Worm (Caenorhabditis elegans) whole organism, late embryonic: ENCODE measurements around the gene C05C10.7.

Experiments
- C08G9.2 ChIP-seq: sonication (generic microtip); optimal IDR thresholded peaks from 2 replicates; lab custom pipeline; 2016; ENCODE audit warnings: mild to moderate bottlenecking, missing genetic modification characterization, moderate library complexity, missing compliant biosample characterization
- F13H6.1 ChIP-seq: sonication (generic microtip); optimal IDR thresholded peaks from 2 replicates; lab custom pipeline; 2016; ENCODE audit warnings: missing genetic modification characterization, missing compliant biosample characterization
- K09A11.1 ChIP-seq: sonication (generic microtip); optimal IDR thresholded peaks from 2 replicates; lab custom pipeline; 2017; ENCODE audit warnings: antibody characterized with exemption, mild to moderate bottlenecking, missing genetic modification characterization, missing compliant biosample characterization; ENCODE audit not compliant: insufficient read depth
- T23F11.4 ChIP-seq: fragments of 200-800 bp; sonication (Bioruptor generic); optimal IDR thresholded peaks from 2 replicates; lab custom pipeline; 2018; ENCODE audit warnings: mild to moderate bottlenecking, missing genetic modification characterization, missing compliant biosample characterization
- Y22D7AL.16 ChIP-seq: sonication (generic microtip); optimal IDR thresholded peaks from 2 replicates; lab custom pipeline; 2016; ENCODE audit warnings: missing genetic modification characterization, missing compliant biosample characterization
- ahr-1 ChIP-seq: sonication (generic microtip); optimal IDR thresholded peaks from 2 replicates; lab custom pipeline; 2016; ENCODE audit warnings: missing genetic modification characterization, missing compliant biosample characterization
- ceh-14 ChIP-seq: sonication (generic microtip); optimal IDR thresholded peaks from 2 replicates; lab custom pipeline; 2016; ENCODE audit warnings: missing genotype, missing genetic modification characterization, missing compliant biosample characterization
- ceh-18 ChIP-seq: sonication (generic microtip); optimal IDR thresholded peaks from 2 replicates; lab custom pipeline; 2016; ENCODE audit warnings: missing genetic modification characterization, missing compliant biosample characterization
- ceh-2 ChIP-seq: sonication (generic microtip); optimal IDR thresholded peaks from 2 replicates; lab custom pipeline; 2016; ENCODE audit warnings: missing genotype, missing genetic modification characterization, missing compliant biosample characterization
- ceh-22 ChIP-seq: sonication (generic microtip); optimal IDR thresholded peaks from 2 replicates; lab custom pipeline; 2017; ENCODE audit warnings: missing biosample characterization, missing genetic modification characterization
- ceh-24 ChIP-seq: sonication (generic microtip); optimal IDR thresholded peaks from 2 replicates; lab custom pipeline; 2016; ENCODE audit warnings: mild to moderate bottlenecking, missing genetic modification characterization, missing compliant biosample characterization
- ceh-30 ChIP-seq: fragments of 150-350 bp; optimal IDR thresholded peaks from 2 replicates; lab custom pipeline; 2014; ENCODE audit warnings: missing biosample characterization, missing genetic modification characterization
- ceh-31 ChIP-seq: sonication (generic microtip); optimal IDR thresholded peaks from 2 replicates; lab custom pipeline; 2016; ENCODE audit warnings: missing genetic modification characterization, missing compliant biosample characterization
- ceh-34 ChIP-seq: sonication (generic microtip); optimal IDR thresholded peaks from 2 replicates; lab custom pipeline; 2016; ENCODE audit warnings: mild to moderate bottlenecking, missing genetic modification characterization, missing compliant biosample characterization
- ceh-45 ChIP-seq: fragments of 200-800 bp; sonication (Bioruptor generic); IDR thresholded peaks from 2 replicates; pipeline ENCODE4 v1.3.6; 2022; ENCODE audit warnings: missing genetic modification reagents, missing genetic modification characterization, missing compliant biosample characterization
- ceh-48 ChIP-seq: sonication (generic microtip); optimal IDR thresholded peaks from 2 replicates; lab custom pipeline; 2016; ENCODE audit warnings: missing genetic modification characterization, inconsistent platforms, missing compliant biosample characterization
- ceh-6 ChIP-seq: fragments of 200-800 bp; sonication (Bioruptor generic); optimal IDR thresholded peaks from 2 replicates; lab custom pipeline; 2018; ENCODE audit warnings: mild to moderate bottlenecking, missing genetic modification characterization, missing compliant biosample characterization
- che-1 ChIP-seq: sonication (generic microtip); optimal IDR thresholded peaks from 2 replicates; lab custom pipeline; 2016; ENCODE audit warnings: mild to moderate bottlenecking, missing genetic modification characterization, missing compliant biosample characterization
- dve-1 ChIP-seq: sonication (generic microtip); optimal IDR thresholded peaks from 2 replicates; lab custom pipeline; 2017; ENCODE audit warnings: antibody characterized with exemption, mild to moderate bottlenecking, missing genetic modification characterization, missing compliant biosample characterization
- elt-2 ChIP-seq: sonication (generic microtip); optimal IDR thresholded peaks from 2 replicates; lab custom pipeline; 2016; ENCODE audit warnings: missing genetic modification reagents, missing genetic modification characterization, missing compliant biosample characterization
- elt-4 ChIP-seq: sonication (generic microtip); optimal IDR thresholded peaks from 2 replicates; lab custom pipeline; 2016; ENCODE audit warnings: missing genetic modification characterization, missing compliant biosample characterization
- eyg-1 ChIP-seq: sonication (generic microtip); optimal IDR thresholded peaks from 2 replicates; lab custom pipeline; 2016; ENCODE audit warnings: missing genotype, missing genetic modification characterization, missing compliant biosample characterization
- fkh-6 ChIP-seq: sonication (generic microtip); optimal IDR thresholded peaks from 2 replicates; lab custom pipeline; 2016; ENCODE audit warnings: missing genetic modification characterization, missing compliant biosample characterization
- gmeb-2 ChIP-seq: sonication (generic microtip); optimal IDR thresholded peaks from 2 replicates; lab custom pipeline; 2016; ENCODE audit warnings: missing genetic modification characterization, inconsistent platforms, missing compliant biosample characterization
- hlh-13 ChIP-seq: fragments of 200-800 bp; sonication (Bioruptor generic); optimal IDR thresholded peaks from 2 replicates; lab custom pipeline; 2018; ENCODE audit warnings: mild to moderate bottlenecking, missing genetic modification characterization, missing compliant biosample characterization
- hlh-15 ChIP-seq: sonication (generic microtip); optimal IDR thresholded peaks from 2 replicates; lab custom pipeline; 2016; ENCODE audit warnings: missing genetic modification characterization, missing compliant biosample characterization
- hlh-30 ChIP-seq: sonication (generic microtip); optimal IDR thresholded peaks from 2 replicates; lab custom pipeline; 2017; ENCODE audit warnings: antibody characterized with exemption, missing genetic modification characterization, missing compliant biosample characterization; ENCODE audit not compliant: insufficient read depth
- hlh-6 ChIP-seq: sonication (generic microtip); optimal IDR thresholded peaks from 2 replicates; lab custom pipeline; 2016; ENCODE audit warnings: missing genotype, missing genetic modification characterization, missing compliant biosample characterization
- hlh-8 ChIP-seq: sonication (generic microtip); optimal IDR thresholded peaks from 2 replicates; lab custom pipeline; 2016; ENCODE audit warnings: missing genotype, missing genetic modification characterization, missing compliant biosample characterization
- lim-6 ChIP-seq: sonication (generic microtip); optimal IDR thresholded peaks from 2 replicates; lab custom pipeline; 2016; ENCODE audit warnings: missing genetic modification characterization, missing compliant biosample characterization
- madf-2 ChIP-seq: sonication (generic microtip); optimal IDR thresholded peaks from 2 replicates; lab custom pipeline; 2017; ENCODE audit warnings: missing genetic modification characterization, missing compliant biosample characterization
- mec-3 ChIP-seq: sonication (generic microtip); optimal IDR thresholded peaks from 2 replicates; lab custom pipeline; 2016; ENCODE audit warnings: borderline replicate concordance, missing genetic modification characterization, missing compliant biosample characterization
- nhr-11 ChIP-seq: fragments of 150-350 bp; optimal IDR thresholded peaks from 2 replicates; lab custom pipeline; 2014; ENCODE audit warnings: missing biosample characterization, missing genetic modification characterization
- npax-4 ChIP-seq: sonication (generic microtip); optimal IDR thresholded peaks from 2 replicates; lab custom pipeline; 2016; ENCODE audit warnings: missing genetic modification characterization, missing compliant biosample characterization
- pax-1 ChIP-seq: fragments of 150-350 bp; optimal IDR thresholded peaks from 2 replicates; lab custom pipeline; 2014; ENCODE audit warnings: missing biosample characterization, missing genetic modification characterization
- pha-2 ChIP-seq: sonication (generic microtip); optimal IDR thresholded peaks from 2 replicates; lab custom pipeline; 2017; ENCODE audit warnings: mild to moderate bottlenecking, missing genetic modification characterization, missing compliant biosample characterization
- pha-4 ChIP-seq: fragments of 150-350 bp; optimal IDR thresholded peaks from 2 replicates; lab custom pipeline; 2018; ENCODE audit warnings: missing biosample characterization, missing genetic modification reagents, missing genetic modification characterization
- ref-2 ChIP-seq: sonication (generic microtip); optimal IDR thresholded peaks from 2 replicates; lab custom pipeline; 2016; ENCODE audit warnings: missing genetic modification characterization, missing compliant biosample characterization
- rnt-1 ChIP-seq: sonication (generic microtip); optimal IDR thresholded peaks from 2 replicates; lab custom pipeline; 2016; ENCODE audit warnings: missing genetic modification characterization, missing compliant biosample characterization
- sdc-2 ChIP-seq: sonication (generic microtip); optimal IDR thresholded peaks from 2 replicates; lab custom pipeline; 2016; ENCODE audit warnings: missing genotype, missing genetic modification characterization, missing compliant biosample characterization
- sox-4 ChIP-seq: sonication (generic microtip); optimal IDR thresholded peaks from 2 replicates; lab custom pipeline; 2017; ENCODE audit warnings: mild to moderate bottlenecking, missing genetic modification characterization, inconsistent platforms, missing compliant biosample characterization
- syd-9 ChIP-seq: sonication (generic microtip); optimal IDR thresholded peaks from 2 replicates; lab custom pipeline; 2016; ENCODE audit warnings: mild to moderate bottlenecking, missing genetic modification characterization, moderate library complexity, missing compliant biosample characterization
- tbx-2 ChIP-seq: sonication (generic microtip); optimal IDR thresholded peaks from 2 replicates; lab custom pipeline; 2016; ENCODE audit warnings: missing genetic modification characterization, missing compliant biosample characterization
- tbx-7 ChIP-seq: sonication (generic microtip); optimal IDR thresholded peaks from 2 replicates; lab custom pipeline; 2016; ENCODE audit warnings: missing genotype, missing genetic modification characterization, missing compliant biosample characterization
- ttx-3 ChIP-seq: sonication (generic microtip); optimal IDR thresholded peaks from 2 replicates; lab custom pipeline; 2016; ENCODE audit warnings: missing genetic modification reagents, missing genetic modification characterization, missing compliant biosample characterization
- unc-3 ChIP-seq, 2 experiments: fragments of 200-800 bp in 1 of 2; sonication (Bioruptor generic) in 1 of 2; sonication (generic microtip) in 1 of 2; conservative IDR thresholded peaks in 1 of 2; optimal IDR thresholded peaks in 1 of 2; 2 replicates each; pipeline versions ENCODE4 v1.3.6 to Lab custom; 2016 to 2022; ENCODE audit warnings: missing compliant biosample characterization in 2 of 2, missing genetic modification characterization in 2 of 2, missing genetic modification reagents in 1 of 2
- unc-42 ChIP-seq: sonication (generic microtip); optimal IDR thresholded peaks from 2 replicates; lab custom pipeline; 2016; ENCODE audit warnings: missing genotype, missing genetic modification characterization, missing compliant biosample characterization
- unc-55 ChIP-seq: sonication (generic microtip); optimal IDR thresholded peaks from 2 replicates; lab custom pipeline; 2017; ENCODE audit warnings: missing biosample characterization, missing genetic modification reagents, missing genetic modification characterization
- unc-86 ChIP-seq: sonication (generic microtip); optimal IDR thresholded peaks from 2 replicates; lab custom pipeline; 2016; ENCODE audit warnings: missing genetic modification characterization, missing compliant biosample characterization

Gene C05C10.7

ce11 chrII:9943246-9943645, 4.5 kb upstream of the C05C10.7 start:
- TF ChIP-seq C08G9.2 (tag; lab: Kevin White, UChicago) (no peak), T23F11.4 (GFP tag; lab: Kevin White, UChicago) (no peak), hlh-13 (GFP tag; lab: Kevin White, UChicago) (no peak), unc-86 (no peak), ceh-2 (tag; lab: Kevin White, UChicago) (no peak), fkh-6 (tag; lab: Kevin White, UChicago) (no peak), che-1 (tag; lab: Kevin White, UChicago) (no peak), ceh-22 (tag; lab: Kevin White, UChicago) (no peak), unc-55 (GFP tag; lab: Kevin White, UChicago) (no peak), Y22D7AL.16 (tag; lab: Kevin White, UChicago) (no peak), hlh-30 (tag; lab: Kevin White, UChicago) (no peak), ceh-18 (tag; lab: Kevin White, UChicago) (no peak), elt-4 (no peak), gmeb-2 (tag; lab: Kevin White, UChicago) (no peak)

ce11 chrII:9940430-9940829, 1.7 kb upstream of the C05C10.7 start, which contains the start of gene ufd-3:
Gene ufd-3, plus strand, starts transcription at chrII:9940753.
- TF ChIP-seq sox-4 (tag; lab: Kevin White, UChicago): no peak
- TF ChIP-seq hlh-8 (tag; lab: Kevin White, UChicago): peak; percentile 85
- TF ChIP-seq sdc-2 (tag; lab: Kevin White, UChicago): peak; percentile 15
- TF ChIP-seq unc-42: peak; percentile 67
- peak; percentile 65 for TF ChIP-seq fkh-6 (tag; lab: Kevin White, UChicago)
- no peak for TF ChIP-seq pha-4 (tag; lab: Kevin White, UChicago)
- TF ChIP-seq pax-1 (tag; lab: Kevin White, UChicago): peak; percentile 65
- TF ChIP-seq dve-1: peak; percentile 10
- TF ChIP-seq mec-3 (tag; lab: Kevin White, UChicago): peak; percentile 77
- TF ChIP-seq ceh-45 (GFP tag; lab: Robert Waterston, UW): no peak
- TF ChIP-seq rnt-1 (tag; lab: Kevin White, UChicago): peak; percentile 79
- no peak for TF ChIP-seq ceh-22 (tag; lab: Kevin White, UChicago)
- peak; percentile 98 for TF ChIP-seq C08G9.2 (tag; lab: Kevin White, UChicago)
- 0 out of 2 replicates have a peak, but pooled peaks have one; percentile 35 for TF ChIP-seq unc-3 (GFP tag; conservative IDR thresholded peaks at IDR 0.05; lab: Robert Waterston, UW)
- no peak for TF ChIP-seq unc-3 (tag; optimal IDR thresholded peaks at IDR 0.05; lab: Kevin White, UChicago)
- peak; percentile 54 for TF ChIP-seq unc-55 (GFP tag; lab: Kevin White, UChicago)
- no peak for TF ChIP-seq K09A11.1 (tag; lab: Kevin White, UChicago)
- TF ChIP-seq nhr-11 (tag; lab: Kevin White, UChicago): peak; percentile 69
- peak; percentile 8 for TF ChIP-seq syd-9 (tag; lab: Kevin White, UChicago)
- TF ChIP-seq tbx-2: peak; percentile 89
- TF ChIP-seq ceh-18 (tag; lab: Kevin White, UChicago): peak; percentile 46
- peak; percentile 81 for TF ChIP-seq ceh-14 (tag; lab: Kevin White, UChicago)
- peak; percentile 98 for TF ChIP-seq ceh-31
- TF ChIP-seq hlh-15 (tag; lab: Kevin White, UChicago): peak; percentile 24
- TF ChIP-seq tbx-7 (tag; lab: Kevin White, UChicago): peak; percentile 91
- TF ChIP-seq ref-2: peak; percentile 90
- peak; percentile 2 for TF ChIP-seq ceh-30
- TF ChIP-seq hlh-6 (tag; lab: Kevin White, UChicago): peak; percentile 18
- peak; percentile 63 for TF ChIP-seq F13H6.1 (tag; lab: Kevin White, UChicago)
- peak; percentile 60 for TF ChIP-seq lim-6 (tag; lab: Kevin White, UChicago)
- peak; percentile 29 for TF ChIP-seq hlh-13 (GFP tag; lab: Kevin White, UChicago)
- TF ChIP-seq ceh-24 (tag; lab: Kevin White, UChicago): no peak
- TF ChIP-seq Y22D7AL.16 (tag; lab: Kevin White, UChicago): peak; percentile 29
- peak; percentile 3 for TF ChIP-seq ceh-6 (GFP tag; lab: Kevin White, UChicago)
- no peak for TF ChIP-seq ceh-48 (tag; lab: Kevin White, UChicago)
- TF ChIP-seq ceh-34 (tag; lab: Kevin White, UChicago): peak; percentile 76
- no peak for TF ChIP-seq madf-2 (tag; lab: Kevin White, UChicago)
- no peak for TF ChIP-seq eyg-1
- TF ChIP-seq ttx-3 (tag; lab: Kevin White, UChicago): peak; percentile 60
- no peak for TF ChIP-seq pha-2 (tag; lab: Kevin White, UChicago)
- peak; percentile 5 for TF ChIP-seq che-1 (tag; lab: Kevin White, UChicago)
- no peak for TF ChIP-seq T23F11.4 (GFP tag; lab: Kevin White, UChicago)
- peak; percentile 74 for TF ChIP-seq elt-2 (tag; lab: Kevin White, UChicago)
- no peak for TF ChIP-seq npax-4 (tag; lab: Kevin White, UChicago)
- peak; percentile 55 for TF ChIP-seq ahr-1 (tag; lab: Kevin White, UChicago)
